Fruit fly (Drosophila melanogaster) whole organism, embryonic: ENCODE data around the gene mRpL33.
A peak's percentile ranks its signal among the peaks of the same experiment; 100 is the strongest.

Source experiments
- Atf6 ChIP-seq: fragments of 200-800 bp; sonication (Bioruptor generic); IDR thresholded peaks from 2 replicates; pipeline ENCODE4 v1.3.6; 2022; ENCODE audit warnings: missing biosample characterization, missing genetic modification characterization
- CG10209 ChIP-seq: fragments of 200-800 bp; sonication (Bioruptor generic); optimal IDR thresholded peaks from 3 replicates; lab custom pipeline; 2017; ENCODE audit warnings: missing biosample characterization, mild to moderate bottlenecking, missing genetic modification characterization, missing genetic modification reagents
- CG1024 ChIP-seq: fragments of 200-800 bp; sonication (Bioruptor generic); IDR thresholded peaks from 2 replicates; pipeline ENCODE4 v1.3.6; 2022; ENCODE audit warnings: missing biosample characterization, missing genetic modification characterization
- CG10267 ChIP-seq: fragments of 200-800 bp; sonication (Bioruptor generic); optimal IDR thresholded peaks from 2 replicates; lab custom pipeline; 2018; ENCODE audit warnings: missing biosample characterization, mild to moderate bottlenecking, missing genetic modification characterization, moderate library complexity
- CG10366 ChIP-seq: fragments of 200-800 bp; sonication (Bioruptor generic); IDR thresholded peaks from 2 replicates; pipeline ENCODE4 v1.3.6; 2022; ENCODE audit warnings: missing biosample characterization, missing genetic modification characterization
- CG10431 ChIP-seq: fragments of 200-800 bp; sonication (Bioruptor generic); optimal IDR thresholded peaks from 3 replicates; lab custom pipeline; 2018; ENCODE audit warnings: missing biosample characterization, mild to moderate bottlenecking, missing genetic modification characterization
- CG11085 ChIP-seq: fragments of 200-800 bp; sonication (Bioruptor generic); IDR thresholded peaks from 2 replicates; pipeline ENCODE4 v1.3.6; 2022; ENCODE audit warnings: missing biosample characterization, missing genetic modification characterization
- CG11247 ChIP-seq: fragments of 200-800 bp; sonication (Bioruptor generic); IDR thresholded peaks from 2 replicates; pipeline ENCODE4 v1.3.6; 2022; ENCODE audit warnings: missing biosample characterization, missing genetic modification characterization
- CG11456 ChIP-seq: fragments of 200-800 bp; sonication (Bioruptor generic); IDR thresholded peaks from 3 replicates; pipeline ENCODE4 v1.3.6; 2022; ENCODE audit warnings: missing biosample characterization, missing genetic modification characterization
- CG11695 ChIP-seq: fragments of 200-800 bp; sonication (Bioruptor generic); IDR thresholded peaks from 3 replicates; pipeline ENCODE4 v1.3.6; 2022; ENCODE audit warnings: missing biosample characterization, missing genetic modification characterization
- CG12744 ChIP-seq: fragments of 200-800 bp; sonication (Bioruptor generic); optimal IDR thresholded peaks from 2 replicates; lab custom pipeline; 2016; ENCODE audit warnings: missing biosample characterization, missing genetic modification characterization
- CG14050 ChIP-seq: fragments of 200-800 bp; sonication (Bioruptor generic); IDR thresholded peaks from 3 replicates; pipeline ENCODE4 v1.3.6; 2022; ENCODE audit warnings: missing biosample characterization, missing genetic modification characterization
- CG15601 ChIP-seq: fragments of 200-800 bp; sonication (Bioruptor generic); optimal IDR thresholded peaks from 3 replicates; lab custom pipeline; 2019; ENCODE audit warnings: missing biosample characterization, mild to moderate bottlenecking, missing genetic modification characterization, moderate library complexity
- CG1647 ChIP-seq: fragments of 200-800 bp; sonication (Bioruptor generic); optimal IDR thresholded peaks from 3 replicates; lab custom pipeline; 2016; ENCODE audit warnings: missing biosample characterization, missing genetic modification characterization
- CG17568 ChIP-seq: fragments of 200-800 bp; sonication (Bioruptor generic); optimal IDR thresholded peaks from 2 replicates; lab custom pipeline; 2018; ENCODE audit warnings: missing biosample characterization, mild to moderate bottlenecking, missing genetic modification characterization, moderate library complexity
- CG2199 ChIP-seq: fragments of 200-800 bp; sonication (Bioruptor generic); IDR thresholded peaks from 3 replicates; pipeline ENCODE4 v1.3.6; 2022; ENCODE audit warnings: missing biosample characterization, missing genetic modification characterization
- CG30431 ChIP-seq: fragments of 200-800 bp; sonication (Bioruptor generic); optimal IDR thresholded peaks from 2 replicates; lab custom pipeline; 2017; ENCODE audit warnings: missing biosample characterization, missing genetic modification characterization
- CG3995 ChIP-seq: fragments of 200-800 bp; sonication (Bioruptor generic); optimal IDR thresholded peaks from 3 replicates; lab custom pipeline; 2016; ENCODE audit warnings: missing biosample characterization, missing genetic modification characterization
- CG4328 ChIP-seq: fragments of 200-800 bp; sonication (Bioruptor generic); optimal IDR thresholded peaks from 3 replicates; lab custom pipeline; 2017; ENCODE audit warnings: missing biosample characterization, missing genetic modification reagents, missing genetic modification characterization
- CG5180 ChIP-seq: fragments of 200-800 bp; sonication (Bioruptor generic); optimal IDR thresholded peaks from 3 replicates; lab custom pipeline; 2017; ENCODE audit warnings: missing biosample characterization, missing genetic modification characterization, mild to moderate bottlenecking, moderate library complexity, missing genetic modification reagents
- CG9932 ChIP-seq: fragments of 200-800 bp; sonication (Bioruptor generic); IDR thresholded peaks from 2 replicates; pipeline ENCODE4 v1.3.6; 2022; ENCODE audit warnings: missing biosample characterization, missing genetic modification characterization
- CkIIα-i1 ChIP-seq: fragments of 200-800 bp; sonication (Bioruptor generic); IDR thresholded peaks from 2 replicates; pipeline ENCODE4 v1.3.6; 2022; ENCODE audit warnings: missing biosample characterization, missing genetic modification characterization
- Dp ChIP-seq: fragments of 200-800 bp; sonication (Bioruptor generic); optimal IDR thresholded peaks from 2 replicates; lab custom pipeline; 2018; ENCODE audit warnings: missing biosample characterization, mild to moderate bottlenecking, missing genetic modification characterization, moderate library complexity
- Ets97D ChIP-seq: fragments of 200-800 bp; sonication (Bioruptor generic); optimal IDR thresholded peaks from 3 replicates; lab custom pipeline; 2016; ENCODE audit warnings: missing biosample characterization, missing genetic modification characterization
- Fer1 ChIP-seq: fragments of 200-800 bp; sonication (Bioruptor generic); optimal IDR thresholded peaks from 2 replicates; lab custom pipeline; 2017; ENCODE audit warnings: missing biosample characterization, mild to moderate bottlenecking, missing genetic modification characterization
- Fer2 ChIP-seq: fragments of 200-800 bp; sonication (Bioruptor generic); optimal IDR thresholded peaks from 2 replicates; lab custom pipeline; 2018; ENCODE audit warnings: missing biosample characterization, mild to moderate bottlenecking, missing genetic modification characterization, moderate library complexity
- Hmx ChIP-seq: fragments of 200-800 bp; sonication (Bioruptor generic); optimal IDR thresholded peaks from 2 replicates; lab custom pipeline; 2016; ENCODE audit warnings: missing biosample characterization, missing genetic modification characterization
- MESR4 ChIP-seq: fragments of 200-800 bp; sonication (Bioruptor generic); optimal IDR thresholded peaks from 2 replicates; lab custom pipeline; 2018; ENCODE audit warnings: missing biosample characterization, mild to moderate bottlenecking, missing genetic modification characterization, moderate library complexity
- Meics ChIP-seq: fragments of 200-800 bp; sonication (Bioruptor generic); optimal IDR thresholded peaks from 2 replicates; lab custom pipeline; 2017; ENCODE audit warnings: missing biosample characterization, mild to moderate bottlenecking, missing genetic modification characterization
- Nf-YA ChIP-seq: fragments of 200-800 bp; sonication (Bioruptor generic); IDR thresholded peaks from 2 replicates; pipeline ENCODE4 v1.3.6; 2022; ENCODE audit warnings: missing biosample characterization, missing genetic modification characterization
- Nf-YB ChIP-seq: fragments of 200-800 bp; sonication (Bioruptor generic); optimal IDR thresholded peaks from 3 replicates; lab custom pipeline; 2019; ENCODE audit warnings: missing biosample characterization, mild to moderate bottlenecking, missing genetic modification characterization, moderate library complexity
- Tbp ChIP-seq: fragments of >200 bp; optimal IDR thresholded peaks from 2 replicates; lab custom pipeline; 2018; ENCODE audit warnings: missing biosample characterization, missing genetic modification characterization
- chif ChIP-seq, 2 experiments: fragments of 200-800 bp; sonication (Bioruptor generic); optimal IDR thresholded peaks; 3 replicates each; lab custom pipeline; 2016; ENCODE audit warnings: missing biosample characterization in 2 of 2, missing genetic modification characterization in 2 of 2
- chinmo ChIP-seq: fragments of 200-800 bp; sonication (Bioruptor generic); IDR thresholded peaks from 4 replicates; pipeline ENCODE4 v1.3.6; 2022; ENCODE audit warnings: missing biosample characterization, missing genetic modification characterization; ENCODE audit not compliant: partially characterized antibody
- fd3F ChIP-seq: fragments of 200-800 bp; sonication (Bioruptor generic); optimal IDR thresholded peaks from 2 replicates; lab custom pipeline; 2018; ENCODE audit warnings: missing biosample characterization, mild to moderate bottlenecking, missing genetic modification characterization, moderate library complexity
- gcm ChIP-seq: fragments of 200-800 bp; sonication (Bioruptor generic); optimal IDR thresholded peaks from 2 replicates; lab custom pipeline; 2019; ENCODE audit warnings: missing biosample characterization, mild to moderate bottlenecking, missing genetic modification characterization, moderate library complexity
- grau ChIP-seq: fragments of 200-800 bp; optimal IDR thresholded peaks from 3 replicates; lab custom pipeline; 2019; ENCODE audit warnings: missing biosample characterization, mild to moderate bottlenecking, missing genetic modification characterization, moderate library complexity
- hb ChIP-seq: fragments of 200-800 bp; sonication (Bioruptor generic); IDR thresholded peaks from 3 replicates; pipeline ENCODE4 v1.3.6; 2022; ENCODE audit warnings: missing biosample characterization, missing genetic modification characterization; ENCODE audit not compliant: partially characterized antibody
- her ChIP-seq: fragments of 200-800 bp; sonication (Bioruptor generic); optimal IDR thresholded peaks from 2 replicates; lab custom pipeline; 2016; ENCODE audit warnings: missing biosample characterization, missing genetic modification characterization
- jing ChIP-seq: fragments of 200-800 bp; sonication (Bioruptor generic); optimal IDR thresholded peaks from 2 replicates; lab custom pipeline; 2018; ENCODE audit warnings: missing biosample characterization, mild to moderate bottlenecking, missing genetic modification characterization
- nerfin-2 ChIP-seq: fragments of 200-800 bp; sonication (Bioruptor generic); IDR thresholded peaks from 2 replicates; pipeline ENCODE4 v1.3.6; 2022; ENCODE audit warnings: missing biosample characterization, missing genetic modification characterization; ENCODE audit not compliant: partially characterized antibody
- peb ChIP-seq: fragments of 200-800 bp; sonication (Bioruptor generic); IDR thresholded peaks from 2 replicates; pipeline ENCODE4 v1.3.6; 2022; ENCODE audit warnings: missing biosample characterization, missing genetic modification characterization
- prd ChIP-seq, 3 experiments: fragments of >200 bp in 2 of 3; fragments of 200-800 bp in 1 of 3; sonication (Bioruptor generic) in 1 of 3; optimal IDR thresholded peaks in 2 of 3; IDR thresholded peaks in 1 of 3; 2 replicates in 2 of 3; 3 replicates in 1 of 3; pipeline versions ENCODE4 v1.3.6 to Lab custom; 2017 to 2022; ENCODE audit warnings: missing biosample characterization in 1 of 3, missing genetic modification characterization in 1 of 3
- repo ChIP-seq: fragments of 200-800 bp; sonication (Bioruptor generic); optimal IDR thresholded peaks from 2 replicates; lab custom pipeline; 2016; ENCODE audit warnings: missing biosample characterization, missing genetic modification characterization
- run ChIP-seq: fragments of 200-800 bp; sonication (Bioruptor generic); optimal IDR thresholded peaks from 3 replicates; lab custom pipeline; 2018; ENCODE audit warnings: missing biosample characterization, mild to moderate bottlenecking, missing genetic modification characterization
- sc ChIP-seq, 3 experiments: fragments of >200 bp in 2 of 3; fragments of 200-800 bp in 1 of 3; sonication (Bioruptor generic) in 1 of 3; optimal IDR thresholded peaks; 2 replicates in 2 of 3; 3 replicates in 1 of 3; lab custom pipeline; 2017; ENCODE audit warnings: mild to moderate bottlenecking in 1 of 3, missing biosample characterization in 1 of 3, missing genetic modification characterization in 1 of 3, missing genetic modification reagents in 1 of 3
- tgo ChIP-seq: fragments of 200-800 bp; sonication (Bioruptor generic); IDR thresholded peaks from 3 replicates; pipeline ENCODE4 v1.3.6; 2022; ENCODE audit warnings: missing biosample characterization, missing genetic modification characterization
- tio ChIP-seq: fragments of 200-800 bp; sonication (Bioruptor generic); optimal IDR thresholded peaks from 2 replicates; lab custom pipeline; 2017; ENCODE audit warnings: missing biosample characterization, missing genetic modification characterization, inconsistent platforms
- trh ChIP-seq: fragments of 200-800 bp; sonication (Bioruptor generic); optimal IDR thresholded peaks from 2 replicates; lab custom pipeline; 2016; ENCODE audit warnings: missing biosample characterization, missing genetic modification characterization
- ttk ChIP-seq: fragments of 200-800 bp; sonication (Bioruptor generic); IDR thresholded peaks from 2 replicates; pipeline ENCODE4 v2.1.2; 2022; ENCODE audit warnings: missing biosample characterization, missing genetic modification characterization

Gene mRpL33

dm6 chrX:4324781-4325180, 2.8 kb upstream of the mRpL33 start (continued):
- TF ChIP-seq sc (optimal IDR thresholded peaks at IDR 0.05; lab: Kevin White, UChicago) (no peak), sc (GFP tag; optimal IDR thresholded peaks at IDR 0.05; lab: Kevin White, UChicago) (peak; percentile 91), CG4328 (peak; percentile 98), CG5180 (GFP tag; lab: Kevin White, UChicago) (peak; percentile 89), Dp (GFP tag; lab: Kevin White, UChicago) (peak; percentile 24), trh (GFP tag; lab: Kevin White, UChicago) (peak; percentile 95), CG9932 (GFP tag; lab: Robert Waterston, UW) (peak; percentile 100), tio (GFP tag; lab: Kevin White, UChicago) (peak; percentile 92), CG11085 (GFP tag; lab: Robert Waterston, UW) (peak; percentile 99), CG2199 (GFP tag; lab: Robert Waterston, UW) (peak; percentile 98), Nf-YA (peak; percentile 97), fd3F (peak; percentile 99), CG12744 (GFP tag; lab: Kevin White, UChicago) (peak; percentile 98), hb (GFP tag; lab: Robert Waterston, UW) (no peak), peb (peak; percentile 98), CG1024 (GFP tag; lab: Robert Waterston, UW) (peak; percentile 97), CG30431 (GFP tag; lab: Kevin White, UChicago) (peak; percentile 96), CG10366 (GFP tag; lab: Robert Waterston, UW) (peak; percentile 99), CG3995 (peak; percentile 86), chinmo (GFP tag; lab: Robert Waterston, UW) (no peak), Meics (GFP tag; lab: Kevin White, UChicago) (peak; percentile 98), Nf-YB (peak; percentile 81), gcm (GFP tag; lab: Kevin White, UChicago) (peak; percentile 95), CG10209 (GFP tag; lab: Kevin White, UChicago) (peak; percentile 98), CkIIα-i1 (GFP tag; lab: Robert Waterston, UW) (peak; percentile 95), jing (peak; percentile 96), prd (optimal IDR thresholded peaks at IDR 0.05; lab: Kevin White, UChicago) (no peak), prd (GFP tag; IDR thresholded peaks at IDR 0.05; lab: Robert Waterston, UW) (peak; percentile 99), ttk (GFP tag; lab: Robert Waterston, UW) (peak; percentile 98), CG10431 (peak; percentile 85), CG14050 (GFP tag; lab: Robert Waterston, UW) (peak; percentile 98), CG10267 (tag; lab: Kevin White, UChicago) (peak; percentile 87), her (GFP tag; lab: Kevin White, UChicago) (peak; percentile 97), Tbp (GFP tag; lab: Kevin White, UChicago) (no peak), Ets97D (GFP tag; lab: Kevin White, UChicago) (peak; percentile 90), CG15601 (peak; percentile 92), Hmx (peak; percentile 95), CG17568 (peak; percentile 96), CG11247 (GFP tag; lab: Robert Waterston, UW) (peak; percentile 99), Fer2 (tag; lab: Kevin White, UChicago) (peak; percentile 99), MESR4 (peak; percentile 65), Atf6 (GFP tag; lab: Robert Waterston, UW) (peak; percentile 100), nerfin-2 (GFP tag; lab: Robert Waterston, UW) (no peak), CG11695 (GFP tag; lab: Robert Waterston, UW) (peak; percentile 98), run (tag; lab: Kevin White, UChicago) (peak; percentile 94), Fer1 (peak; percentile 99), repo (GFP tag; lab: Kevin White, UChicago) (peak; percentile 97), CG11456 (peak; percentile 99), tgo (peak; percentile 99), chif (GFP tag; optimal IDR thresholded peaks at IDR 0.05; lab: Kevin White, UChicago) (peak; percentile 98), CG1647 (GFP tag; lab: Kevin White, UChicago) (peak; percentile 97), grau (tag; lab: Kevin White, UChicago) (peak; percentile 99)
